Worm (Caenorhabditis elegans): ENCODE results near the gene B0252.8.

ce11 chrII:6880067-6880466, 35.9 kb upstream of the B0252.8 start, which contains the start of gene C44B7.7:
- TF ChIP-seq ztf-11 (tag; optimal IDR thresholded peaks at IDR 0.05) (no peak), nhr-12 (tag; optimal IDR thresholded peaks at IDR 0.05) (no peak), elt-1 (tag; optimal IDR thresholded peaks at IDR 0.05; ENCODE audit: borderline replicate concordance, insufficient read depth) (no peak), blmp-1 (tag; optimal IDR thresholded peaks at IDR 0.05) (no peak), ces-1 (GFP tag; optimal IDR thresholded peaks at IDR 0.05) (no peak), lin-32 (GFP tag; optimal IDR thresholded peaks at IDR 0.05) (no peak), sem-2 (GFP tag; optimal IDR thresholded peaks at IDR 0.05) (no peak), lin-13 (tag; optimal IDR thresholded peaks at IDR 0.05) (no peak), ceh-43 (GFP tag; optimal IDR thresholded peaks at IDR 0.05) (no peak)
